Fruit fly (Drosophila melanogaster) whole organism, embryonic: ENCODE data around the gene mtsh.
A peak's percentile ranks its signal among the peaks of the same experiment; 100 is the strongest.

ENCODE experiments used
- Aef1 ChIP-seq: fragments of 200-800 bp; sonication (Bioruptor generic); IDR thresholded peaks from 3 replicates; pipeline ENCODE4 v1.3.6; 2022; ENCODE audit warnings: missing biosample characterization, missing genetic modification characterization
- Atf6 ChIP-seq: fragments of 200-800 bp; sonication (Bioruptor generic); IDR thresholded peaks from 2 replicates; pipeline ENCODE4 v1.3.6; 2022; ENCODE audit warnings: missing biosample characterization, missing genetic modification characterization
- Awh ChIP-seq: fragments of 200-800 bp; sonication (Bioruptor generic); IDR thresholded peaks from 2 replicates; pipeline ENCODE4, ENCODE4 v1.3.6; 2022; ENCODE audit warnings: missing biosample characterization, missing genetic modification characterization
- CG11093 ChIP-seq: fragments of 200-800 bp; sonication (Bioruptor generic); IDR thresholded peaks from 3 replicates; pipeline ENCODE4 v1.3.6; 2022; ENCODE audit warnings: missing biosample characterization, missing genetic modification characterization
- CG11247 ChIP-seq: fragments of 200-800 bp; sonication (Bioruptor generic); IDR thresholded peaks from 2 replicates; pipeline ENCODE4 v1.3.6; 2022; ENCODE audit warnings: missing biosample characterization, missing genetic modification characterization
- CG11560 ChIP-seq: fragments of 200-800 bp; sonication (Bioruptor generic); IDR thresholded peaks from 3 replicates; pipeline ENCODE4 v1.3.6; 2022; ENCODE audit warnings: missing biosample characterization, missing genetic modification characterization
- CG14667 ChIP-seq: fragments of 200-800 bp; sonication (Bioruptor generic); IDR thresholded peaks from 2 replicates; pipeline ENCODE4 v1.3.6; 2022; ENCODE audit warnings: missing biosample characterization, missing genetic modification characterization
- CG17612 ChIP-seq: fragments of 200-800 bp; sonication (Bioruptor generic); IDR thresholded peaks from 2 replicates; pipeline ENCODE4 v1.3.6; 2022; ENCODE audit warnings: missing biosample characterization, missing genetic modification characterization
- CG17829 ChIP-seq: fragments of 200-800 bp; optimal IDR thresholded peaks from 2 replicates; lab custom pipeline; 2019; ENCODE audit warnings: missing biosample characterization, mild to moderate bottlenecking, missing genetic modification characterization, moderate library complexity
- CG18764 ChIP-seq: fragments of 200-800 bp; sonication (Bioruptor generic); optimal IDR thresholded peaks from 3 replicates; lab custom pipeline; 2016; ENCODE audit warnings: missing biosample characterization, missing genetic modification characterization
- CG32532 ChIP-seq: fragments of 200-800 bp; sonication (Bioruptor generic); IDR thresholded peaks from 2 replicates; pipeline ENCODE4 v1.3.6; 2022; ENCODE audit warnings: missing biosample characterization, missing genetic modification characterization
- CG3281 ChIP-seq: fragments of 200-800 bp; sonication (Bioruptor generic); optimal IDR thresholded peaks from 3 replicates; lab custom pipeline; 2017; ENCODE audit warnings: missing biosample characterization, mild to moderate bottlenecking, missing genetic modification characterization
- CG33213 ChIP-seq: fragments of 200-800 bp; sonication (Bioruptor generic); optimal IDR thresholded peaks from 3 replicates; lab custom pipeline; 2016; ENCODE audit warnings: missing biosample characterization, missing genetic modification characterization
- CG33557 ChIP-seq: fragments of 200-800 bp; sonication (Bioruptor generic); optimal IDR thresholded peaks from 2 replicates; lab custom pipeline; 2019; ENCODE audit warnings: missing biosample characterization, mild to moderate bottlenecking, missing genetic modification characterization, moderate library complexity
- CG3995 ChIP-seq: fragments of 200-800 bp; sonication (Bioruptor generic); optimal IDR thresholded peaks from 3 replicates; lab custom pipeline; 2016; ENCODE audit warnings: missing biosample characterization, missing genetic modification characterization
- CG4282 ChIP-seq: fragments of 200-800 bp; sonication (Bioruptor generic); optimal IDR thresholded peaks from 2 replicates; lab custom pipeline; 2016; ENCODE audit warnings: missing biosample characterization, missing genetic modification characterization
- CG5245 ChIP-seq: fragments of 200-800 bp; sonication (Bioruptor generic); optimal IDR thresholded peaks from 3 replicates; lab custom pipeline; 2016; ENCODE audit warnings: missing biosample characterization, missing genetic modification characterization
- CG7271 ChIP-seq: fragments of 200-800 bp; sonication (Bioruptor generic); optimal IDR thresholded peaks from 2 replicates; lab custom pipeline; 2018; ENCODE audit warnings: missing biosample characterization, mild to moderate bottlenecking, missing genetic modification characterization, moderate library complexity
- CG8388 ChIP-seq: fragments of 200-800 bp; sonication (Bioruptor generic); optimal IDR thresholded peaks from 2 replicates; lab custom pipeline; 2019; ENCODE audit warnings: missing biosample characterization, mild to moderate bottlenecking, missing genetic modification characterization, moderate library complexity
- Dref ChIP-seq: fragments of 200-800 bp; sonication (Bioruptor generic); IDR thresholded peaks from 2 replicates; pipeline ENCODE4 v1.3.6; 2022; ENCODE audit warnings: missing biosample characterization, missing genetic modification characterization
- E2f1 ChIP-seq: fragments of 200-800 bp; sonication (Bioruptor generic); IDR thresholded peaks from 2 replicates; pipeline ENCODE4 v1.3.6; 2022; ENCODE audit warnings: missing biosample characterization, missing genetic modification characterization
- MTF-1 ChIP-seq: fragments of 200-800 bp; sonication (Bioruptor generic); optimal IDR thresholded peaks from 2 replicates; lab custom pipeline; 2018; ENCODE audit warnings: missing biosample characterization, mild to moderate bottlenecking, missing genetic modification characterization, borderline replicate concordance
- Meics ChIP-seq: fragments of 200-800 bp; sonication (Bioruptor generic); optimal IDR thresholded peaks from 2 replicates; lab custom pipeline; 2017; ENCODE audit warnings: missing biosample characterization, mild to moderate bottlenecking, missing genetic modification characterization
- NK7.1 ChIP-seq: fragments of 200-800 bp; sonication (Bioruptor generic); optimal IDR thresholded peaks from 3 replicates; lab custom pipeline; 2016; ENCODE audit warnings: missing biosample characterization, missing genetic modification characterization
- Sox100B ChIP-seq: fragments of 200-800 bp; sonication (Bioruptor generic); optimal IDR thresholded peaks from 3 replicates; lab custom pipeline; 2018; ENCODE audit warnings: missing biosample characterization, mild to moderate bottlenecking, missing genetic modification characterization
- Stat92E ChIP-seq, 3 experiments: fragments of >200 bp in 2 of 3; fragments of 200-800 bp in 1 of 3; sonication (Bioruptor generic) in 1 of 3; optimal IDR thresholded peaks; 2 replicates each; lab custom pipeline; 2017 to 2019; ENCODE audit warnings: missing biosample characterization in 3 of 3, missing genetic modification characterization in 3 of 3, mild to moderate bottlenecking in 1 of 3, moderate library complexity in 1 of 3
- Vsx1 ChIP-seq: fragments of 200-800 bp; sonication (Bioruptor generic); optimal IDR thresholded peaks from 2 replicates; lab custom pipeline; 2017; ENCODE audit warnings: missing biosample characterization, mild to moderate bottlenecking, missing genetic modification characterization, missing genetic modification reagents
- ara ChIP-seq: fragments of 200-800 bp; sonication (Bioruptor generic); IDR thresholded peaks from 2 replicates; pipeline ENCODE4 v1.3.6; 2022; ENCODE audit warnings: missing biosample characterization, missing genetic modification characterization
- bcd ChIP-seq: fragments of 200-800 bp; sonication (Bioruptor generic); optimal IDR thresholded peaks from 2 replicates; lab custom pipeline; 2017; ENCODE audit warnings: missing biosample characterization, mild to moderate bottlenecking, missing genetic modification characterization
- bsh ChIP-seq, 2 experiments: fragments of 200-800 bp; sonication (Bioruptor generic); optimal IDR thresholded peaks; 2 replicates each; lab custom pipeline; 2017 to 2018; ENCODE audit warnings: mild to moderate bottlenecking in 2 of 2, missing biosample characterization in 2 of 2, missing genetic modification characterization in 2 of 2, moderate library complexity in 1 of 2
- chn ChIP-seq: fragments of 200-800 bp; sonication (Bioruptor generic); optimal IDR thresholded peaks from 2 replicates; lab custom pipeline; 2016; ENCODE audit warnings: missing biosample characterization, missing genetic modification characterization
- danr ChIP-seq: fragments of 200-800 bp; sonication (Bioruptor generic); IDR thresholded peaks from 2 replicates; pipeline ENCODE4 v1.3.6; 2022; ENCODE audit warnings: missing biosample characterization, missing genetic modification characterization
- eyg ChIP-seq: fragments of 200-800 bp; sonication (Bioruptor generic); optimal IDR thresholded peaks from 3 replicates; lab custom pipeline; 2016; ENCODE audit warnings: missing biosample characterization, missing genetic modification characterization
- fd64A ChIP-seq: fragments of 200-800 bp; sonication (Bioruptor generic); optimal IDR thresholded peaks from 3 replicates; lab custom pipeline; 2018; ENCODE audit warnings: missing biosample characterization, mild to moderate bottlenecking, missing genetic modification characterization
- fu2 ChIP-seq: fragments of 200-800 bp; sonication (Bioruptor generic); optimal IDR thresholded peaks from 2 replicates; lab custom pipeline; 2016; ENCODE audit warnings: missing biosample characterization, missing genetic modification characterization
- gce ChIP-seq: fragments of 200-800 bp; sonication (Bioruptor generic); IDR thresholded peaks from 3 replicates; pipeline ENCODE4 v1.3.6; 2022; ENCODE audit warnings: missing biosample characterization, missing genetic modification characterization
- grn ChIP-seq: fragments of 200-800 bp; sonication (Bioruptor generic); optimal IDR thresholded peaks from 3 replicates; lab custom pipeline; 2017; ENCODE audit warnings: missing biosample characterization, missing genetic modification characterization
- gt ChIP-seq: fragments of 200-800 bp; sonication (Bioruptor generic); IDR thresholded peaks from 2 replicates; pipeline ENCODE4 v1.3.6; 2022; ENCODE audit warnings: missing biosample characterization, missing genetic modification characterization
- h ChIP-seq: fragments of >200 bp; optimal IDR thresholded peaks from 2 replicates; lab custom pipeline; 2017
- knrl ChIP-seq: fragments of 200-800 bp; sonication (Bioruptor generic); IDR thresholded peaks from 3 replicates; pipeline ENCODE4 v1.3.6; 2022; ENCODE audit warnings: missing biosample characterization, missing genetic modification characterization; ENCODE audit not compliant: partially characterized antibody
- lov ChIP-seq, 2 experiments: fragments of 200-800 bp in 1 of 2; fragments of >200 bp in 1 of 2; sonication (Bioruptor generic) in 1 of 2; IDR thresholded peaks in 1 of 2; optimal IDR thresholded peaks in 1 of 2; 2 replicates in 1 of 2; 3 replicates in 1 of 2; pipeline versions ENCODE4 v1.3.6 to Lab custom; 2017 to 2022; ENCODE audit warnings: missing biosample characterization in 1 of 2, missing genetic modification characterization in 1 of 2
- peb ChIP-seq: fragments of 200-800 bp; sonication (Bioruptor generic); IDR thresholded peaks from 2 replicates; pipeline ENCODE4 v1.3.6; 2022; ENCODE audit warnings: missing biosample characterization, missing genetic modification characterization
- prd ChIP-seq, 3 experiments: fragments of >200 bp in 2 of 3; fragments of 200-800 bp in 1 of 3; sonication (Bioruptor generic) in 1 of 3; optimal IDR thresholded peaks in 2 of 3; IDR thresholded peaks in 1 of 3; 2 replicates in 2 of 3; 3 replicates in 1 of 3; pipeline versions ENCODE4 v1.3.6 to Lab custom; 2017 to 2022; ENCODE audit warnings: missing biosample characterization in 1 of 3, missing genetic modification characterization in 1 of 3
- sens ChIP-seq: fragments of 200-800 bp; sonication (Bioruptor generic); peaks from one replicate; lab custom pipeline; 2016; ENCODE audit warnings: missing biosample characterization, missing genetic modification characterization
- slp2 ChIP-seq: fragments of 200-800 bp; sonication (Bioruptor generic); optimal IDR thresholded peaks from 2 replicates; lab custom pipeline; 2016; ENCODE audit warnings: missing biosample characterization, missing genetic modification characterization
- tup ChIP-seq: fragments of 200-800 bp; sonication (Bioruptor generic); optimal IDR thresholded peaks from 2 replicates; lab custom pipeline; 2016; ENCODE audit warnings: missing biosample characterization, mild to moderate bottlenecking, missing genetic modification characterization, moderate library complexity
- unc-4 ChIP-seq: fragments of 200-800 bp; sonication (Bioruptor generic); IDR thresholded peaks from 2 replicates; pipeline ENCODE4 v1.3.6; 2022; ENCODE audit warnings: missing biosample characterization, missing genetic modification characterization; ENCODE audit not compliant: partially characterized antibody
- wdn ChIP-seq: fragments of 200-800 bp; sonication (Bioruptor generic); IDR thresholded peaks from 2 replicates; pipeline ENCODE4 v1.3.6; 2022; ENCODE audit warnings: missing biosample characterization, missing genetic modification characterization
- wek ChIP-seq: fragments of 200-800 bp; sonication (Bioruptor generic); optimal IDR thresholded peaks from 3 replicates; lab custom pipeline; 2018; ENCODE audit warnings: missing biosample characterization, mild to moderate bottlenecking, missing genetic modification characterization, moderate library complexity
- zen ChIP-seq: fragments of 200-800 bp; sonication (Bioruptor generic); optimal IDR thresholded peaks from 3 replicates; lab custom pipeline; 2018; ENCODE audit warnings: missing biosample characterization, mild to moderate bottlenecking, missing genetic modification characterization, moderate library complexity

Gene mtsh

DNA sequence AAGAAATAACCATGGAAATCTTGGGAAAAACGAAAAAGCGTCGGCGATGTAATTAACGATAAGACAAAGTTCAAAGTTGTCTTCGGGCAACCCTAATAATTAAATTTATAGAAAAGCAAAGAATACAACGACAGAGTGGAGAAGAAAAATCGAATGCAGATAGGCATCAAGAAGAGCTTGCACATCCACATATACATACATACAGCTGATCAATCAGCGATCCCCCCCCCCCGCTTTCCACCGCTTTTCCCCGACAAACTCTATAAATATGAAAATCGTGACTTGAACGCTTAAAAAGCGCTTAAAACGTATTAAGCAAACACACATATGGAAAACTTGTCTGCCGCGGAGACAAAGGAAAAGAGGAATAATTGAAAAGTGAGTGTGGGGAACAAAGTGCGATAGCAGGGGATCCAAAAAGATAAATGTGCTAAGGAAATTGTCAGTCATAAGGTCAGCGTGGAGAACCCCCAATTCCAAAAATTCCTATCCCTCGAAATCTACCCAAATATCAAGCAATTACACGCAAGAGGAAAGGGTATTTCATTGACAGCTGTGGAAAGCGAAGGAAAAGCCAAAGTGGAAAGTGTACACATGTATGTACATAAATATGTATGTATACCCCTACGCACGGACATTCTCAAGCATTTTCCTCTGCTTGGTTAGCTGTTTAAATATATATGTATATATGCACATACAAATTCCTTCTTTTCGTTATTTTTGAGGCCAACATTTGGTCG lies 30.2 kb downstream of the mtsh start (continued):
- TF ChIP-seq Meics (GFP tag; lab: Kevin White, UChicago) (no peak), CG7271 (tag; lab: Kevin White, UChicago) (no peak), CG18764 (no peak), bsh (GFP tag; optimal IDR thresholded peaks at IDR 0.05; lab: Kevin White, UChicago) (no peak), CG33557 (GFP tag; lab: Kevin White, UChicago) (peak; percentile 73), wdn (GFP tag; lab: Robert Waterston, UW) (no peak), fu2 (GFP tag; lab: Kevin White, UChicago) (no peak), Sox100B (GFP tag; lab: Kevin White, UChicago) (no peak), zen (no peak), CG32532 (no peak), CG17829 (tag; lab: Kevin White, UChicago) (peak; percentile 12), danr (no peak), gce (GFP tag; lab: Robert Waterston, UW) (no peak), tup (GFP tag; lab: Kevin White, UChicago) (no peak), Vsx1 (GFP tag; lab: Kevin White, UChicago) (no peak), chn (GFP tag; lab: Kevin White, UChicago) (no peak), CG3281 (GFP tag; lab: Kevin White, UChicago) (no peak), lov (optimal IDR thresholded peaks at IDR 0.05; lab: Kevin White, UChicago) (no peak), lov (GFP tag; IDR thresholded peaks at IDR 0.05; lab: Robert Waterston, UW) (no peak), Stat92E (GFP tag; optimal IDR thresholded peaks at IDR 0.05; lab: Kevin White, UChicago) (no peak), CG4282 (GFP tag; lab: Kevin White, UChicago) (no peak), CG5245 (no peak), CG11560 (no peak), NK7.1 (no peak), wek (no peak), knrl (GFP tag; lab: Robert Waterston, UW) (no peak), sens (peak; percentile 78), gt (GFP tag; lab: Robert Waterston, UW) (no peak), CG17612 (GFP tag; lab: Robert Waterston, UW) (no peak), Dref (no peak), Awh (GFP tag; lab: Robert Waterston, UW) (no peak), CG3995 (GFP tag; lab: Kevin White, UChicago) (no peak), h (lab: Kevin White, UChicago) (no peak), Atf6 (GFP tag; lab: Robert Waterston, UW) (no peak), Aef1 (GFP tag; lab: Robert Waterston, UW) (no peak), grn (peak; percentile 91), fd64A (GFP tag; lab: Kevin White, UChicago) (peak; percentile 27), CG14667 (no peak), unc-4 (GFP tag; lab: Robert Waterston, UW) (no peak), ara (peak; percentile 35; the same call in 1 of the 2 replicates), CG11247 (GFP tag; lab: Robert Waterston, UW) (no peak), CG8388 (GFP tag; lab: Kevin White, UChicago) (peak; percentile 11), bcd (GFP tag; lab: Kevin White, UChicago) (no peak), eyg (GFP tag; lab: Kevin White, UChicago) (no peak), prd (optimal IDR thresholded peaks at IDR 0.05; lab: Kevin White, UChicago) (no peak), prd (GFP tag; IDR thresholded peaks at IDR 0.05; lab: Robert Waterston, UW) (no peak), CG33213 (no peak), slp2 (no peak), CG11093 (GFP tag; lab: Robert Waterston, UW) (no peak), MTF-1 (GFP tag; lab: Kevin White, UChicago) (peak; percentile 27), E2f1 (GFP tag; lab: Robert Waterston, UW) (no peak), peb (GFP tag; lab: Robert Waterston, UW) (no peak)
